Worm (Caenorhabditis elegans) whole organism, L2 larva: ENCODE measurements around the gene fis-2.

Source experiments
- F13H6.1 ChIP-seq: sonication (generic microtip); optimal IDR thresholded peaks from 2 replicates; lab custom pipeline; 2016; ENCODE audit warnings: missing genetic modification characterization, missing compliant biosample characterization
- R02D3.7 ChIP-seq: fragments of 150-350 bp; optimal IDR thresholded peaks from 2 replicates; lab custom pipeline; 2014; ENCODE audit warnings: missing biosample characterization, missing genetic modification characterization
- ceh-16 ChIP-seq: fragments of 150-350 bp; optimal IDR thresholded peaks from 2 replicates; lab custom pipeline; 2014; ENCODE audit warnings: missing biosample characterization, missing genetic modification characterization
- mab-5 ChIP-seq: fragments of 150-350 bp; optimal IDR thresholded peaks from 2 replicates; lab custom pipeline; 2014; ENCODE audit warnings: missing biosample characterization, missing genetic modification characterization
- nhr-11 ChIP-seq: fragments of 150-350 bp; optimal IDR thresholded peaks from 2 replicates; lab custom pipeline; 2014; ENCODE audit warnings: missing biosample characterization, missing genetic modification characterization
- nhr-6 ChIP-seq: fragments of 150-350 bp; optimal IDR thresholded peaks from 2 replicates; lab custom pipeline; 2014; ENCODE audit warnings: missing biosample characterization, missing genetic modification characterization
- unc-62 ChIP-seq: fragments of 150-350 bp; optimal IDR thresholded peaks from 2 replicates; lab custom pipeline; 2014; ENCODE audit warnings: missing biosample characterization, missing genetic modification reagents, missing genetic modification characterization
- ztf-11 ChIP-seq: sonication (generic microtip); optimal IDR thresholded peaks from 2 replicates; lab custom pipeline; 2017; ENCODE audit warnings: missing biosample characterization, missing genetic modification characterization

ce11 chrX:8318950-8319349, 33.9 kb upstream of the fis-2 start, which contains the start of gene srh-11:
- no peak for TF ChIP-seq nhr-6
- no peak for TF ChIP-seq nhr-11 (tag; lab: Kevin White, UChicago)
- no peak for TF ChIP-seq ceh-16
- TF ChIP-seq ztf-11 (tag; lab: Kevin White, UChicago) = no peak
- TF ChIP-seq R02D3.7 = no peak
- TF ChIP-seq unc-62 (GFP tag; lab: Kevin White, UChicago) = no peak
- TF ChIP-seq mab-5 (tag; lab: Kevin White, UChicago) = no peak
- TF ChIP-seq F13H6.1 = no peak
